Fruit fly (Drosophila melanogaster): ENCODE measurements around the gene Pits.
A peak's percentile ranks its signal among the peaks of the same experiment; 100 is the strongest.

The Pits gene

DNA sequence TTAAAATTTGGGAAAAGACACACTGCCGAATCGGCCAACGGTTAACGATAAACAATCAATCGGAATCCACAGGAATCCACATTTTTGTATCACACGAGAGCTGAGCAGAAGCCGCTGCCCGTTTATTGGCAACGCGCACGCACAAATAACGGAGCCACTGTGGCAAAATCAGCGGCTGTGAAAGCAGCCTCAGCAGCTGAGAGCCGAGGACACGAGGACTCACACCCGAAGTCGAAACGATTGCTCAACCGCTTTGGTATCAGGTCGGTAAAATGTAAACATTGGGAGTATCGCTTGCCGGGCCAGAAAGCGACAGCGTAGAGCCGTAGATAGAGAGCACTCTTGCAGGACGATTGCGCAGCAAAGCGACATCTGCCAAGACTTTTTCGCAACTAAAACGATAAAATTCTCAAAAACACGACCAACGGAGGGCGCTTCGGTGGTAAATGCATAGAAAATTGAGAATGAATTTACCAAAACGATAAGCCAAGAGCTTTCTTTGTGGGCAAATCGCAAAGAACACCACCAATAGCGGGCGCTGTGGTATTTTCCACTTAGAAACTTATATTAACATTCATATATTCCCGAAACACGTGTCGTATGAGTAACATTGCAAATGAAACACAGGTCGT lies 14.6 kb downstream of the Pits start, which contains the start of gene hwt:
Gene hwt (minus strand): TSS at position 161 of the 632 bp plus-strand sequence.
- TF ChIP-seq Vsx2 (GFP tag; optimal IDR thresholded peaks at IDR 0.05; ENCODE audit: partially characterized antibody) (no peak), GATAd (GFP tag; optimal IDR thresholded peaks at IDR 0.05) (no peak), Mio (GFP tag; optimal IDR thresholded peaks at IDR 0.05) (no peak), CrebA (GFP tag; optimal IDR thresholded peaks at IDR 0.05; ENCODE audit: borderline replicate concordance) (no peak), woc (GFP tag; optimal IDR thresholded peaks at IDR 0.05) (no peak), psq (GFP tag; optimal IDR thresholded peaks at IDR 0.05) (no peak), dsf (GFP tag; optimal IDR thresholded peaks at IDR 0.05; ENCODE audit: borderline replicate concordance) (no peak), Dfd (GFP tag; optimal IDR thresholded peaks at IDR 0.05) (no peak), tai (GFP tag; optimal IDR thresholded peaks at IDR 0.05) (no peak), Myc (optimal IDR thresholded peaks at IDR 0.05) (no peak), Hnf4 (GFP tag; optimal IDR thresholded peaks at IDR 0.05) (no peak), Jra (GFP tag; optimal IDR thresholded peaks at IDR 0.05) (no peak), dmrt93B (GFP tag; optimal IDR thresholded peaks at IDR 0.05) (no peak), jim (GFP tag; optimal IDR thresholded peaks at IDR 0.05) (no peak), Rel (GFP tag; optimal IDR thresholded peaks at IDR 0.05) (no peak), Rel (tag; optimal IDR thresholded peaks at IDR 0.05) (no peak), CG9705 (GFP tag; optimal IDR thresholded peaks at IDR 0.05) (no peak), sv (GFP tag; optimal IDR thresholded peaks at IDR 0.05) (no peak), OdsH (GFP tag; optimal IDR thresholded peaks at IDR 0.05) (no peak)

- peak; percentile 21 for TF ChIP-seq brk (GFP tag; optimal IDR thresholded peaks at IDR 0.05)
- TF ChIP-seq ey (GFP tag; optimal IDR thresholded peaks at IDR 0.05): peak; percentile 18
- no peak for TF ChIP-seq N (GFP tag; optimal IDR thresholded peaks at IDR 0.05)
- TF ChIP-seq h (GFP tag; optimal IDR thresholded peaks at IDR 0.05): peak; percentile 60
- TF ChIP-seq Dfd (GFP tag; optimal IDR thresholded peaks at IDR 0.05): no peak
- peak in 1 of 2 experiments; percentile 71 for TF ChIP-seq foxo (GFP tag; optimal IDR thresholded peaks at IDR 0.05)
- TF ChIP-seq fru (GFP tag; optimal IDR thresholded peaks at IDR 0.05): peak; percentile 63
- no peak for TF ChIP-seq dsf (GFP tag; optimal IDR thresholded peaks at IDR 0.05; ENCODE audit: borderline replicate concordance)
- peak; percentile 10 for TF ChIP-seq Rel (GFP tag; optimal IDR thresholded peaks at IDR 0.05)
- TF ChIP-seq Rel (tag; optimal IDR thresholded peaks at IDR 0.05): no peak
- TF ChIP-seq Jra (GFP tag; optimal IDR thresholded peaks at IDR 0.05): no peak
- TF ChIP-seq rgr (GFP tag; optimal IDR thresholded peaks at IDR 0.05): peak; percentile 61
- TF ChIP-seq lola (GFP tag; optimal IDR thresholded peaks at IDR 0.05): no peak
- TF ChIP-seq psq (GFP tag; optimal IDR thresholded peaks at IDR 0.05): peak; percentile 53
- no peak for TF ChIP-seq sv (GFP tag; optimal IDR thresholded peaks at IDR 0.05)
- TF ChIP-seq br (GFP tag; optimal IDR thresholded peaks at IDR 0.05): peak; percentile 7
- TF ChIP-seq dmrt93B (GFP tag; optimal IDR thresholded peaks at IDR 0.05): peak; percentile 31
- TF ChIP-seq usp (GFP tag; optimal IDR thresholded peaks at IDR 0.05): no peak
- no peak for TF ChIP-seq Abd-B (GFP tag; optimal IDR thresholded peaks at IDR 0.05)
- peak; percentile 74 for TF ChIP-seq HLH106 (tag; optimal IDR thresholded peaks at IDR 0.05)
- TF ChIP-seq woc (GFP tag; optimal IDR thresholded peaks at IDR 0.05): no peak
- TF ChIP-seq Sp1 (GFP tag; optimal IDR thresholded peaks at IDR 0.05): peak; percentile 79
- TF ChIP-seq Hnf4 (GFP tag; optimal IDR thresholded peaks at IDR 0.05): peak; percentile 12
- no peak for TF ChIP-seq Dif (GFP tag; optimal IDR thresholded peaks at IDR 0.05; ENCODE audit: partially characterized antibody)
- TF ChIP-seq OdsH (GFP tag; optimal IDR thresholded peaks at IDR 0.05): peak; percentile 53
- no peak for TF ChIP-seq Mio (GFP tag; optimal IDR thresholded peaks at IDR 0.05)
- TF ChIP-seq CG32264 (GFP tag; optimal IDR thresholded peaks at IDR 0.05): no peak
- TF ChIP-seq sage (GFP tag; optimal IDR thresholded peaks at IDR 0.05): no peak
Observed at dm6 chrX:12567663-12568062, 15.3 kb downstream of the Pits start.

dm6 chrX:12552824-12553223 lies 30.2 kb downstream of the Pits start, which contains the start of gene Cpr11B:
TSS of gene Cpr11B (plus strand) at chrX:12553124.
- TF ChIP-seq dsf (GFP tag; optimal IDR thresholded peaks at IDR 0.05; ENCODE audit: borderline replicate concordance) (no peak), pan (optimal IDR thresholded peaks at IDR 0.05) (no peak), N (GFP tag; optimal IDR thresholded peaks at IDR 0.05) (no peak)

DNA sequence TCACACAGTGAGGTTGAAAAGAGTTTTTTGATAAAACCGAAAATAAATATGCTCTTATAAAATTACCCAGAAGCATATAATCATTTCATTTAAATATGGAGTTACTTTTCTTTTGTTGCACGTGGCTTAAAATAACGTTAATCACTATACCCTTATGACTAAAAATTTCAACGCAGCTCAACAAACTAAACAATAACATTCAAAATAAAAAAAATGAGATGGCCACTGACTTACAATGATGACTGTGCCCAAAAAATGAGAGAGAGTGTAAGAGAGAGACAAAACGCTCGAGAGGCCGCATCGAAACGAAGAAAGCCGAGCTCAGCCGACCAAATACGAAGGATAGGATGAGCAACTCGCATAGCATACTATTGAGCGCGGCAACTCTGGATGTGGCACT lies 35.3 kb downstream of the Pits start:
- TF ChIP-seq HLH106 (tag; optimal IDR thresholded peaks at IDR 0.05): peak; percentile 26
- peak; percentile 8 for TF ChIP-seq woc (GFP tag; optimal IDR thresholded peaks at IDR 0.05)
- no peak for TF ChIP-seq lola (GFP tag; optimal IDR thresholded peaks at IDR 0.05)
